Fruit fly (Drosophila melanogaster) whole organism, embryonic: ENCODE measurements around the gene Gale.
A peak's percentile ranks its signal among the peaks of the same experiment; 100 is the strongest.

Source experiments
- CG11085 ChIP-seq: fragments of 200-800 bp; sonication (Bioruptor generic); IDR thresholded peaks from 2 replicates; pipeline ENCODE4 v1.3.6; 2022; ENCODE audit warnings: missing biosample characterization, missing genetic modification characterization
- CG11504 ChIP-seq: fragments of 200-800 bp; sonication (Bioruptor generic); optimal IDR thresholded peaks from 3 replicates; lab custom pipeline; 2019; ENCODE audit warnings: missing biosample characterization, mild to moderate bottlenecking, missing genetic modification characterization, moderate library complexity
- CG16813 ChIP-seq: fragments of 200-800 bp; sonication (Bioruptor generic); IDR thresholded peaks from 3 replicates; pipeline ENCODE4 v1.3.6; 2022; ENCODE audit warnings: missing biosample characterization, missing genetic modification characterization; ENCODE audit not compliant: partially characterized antibody
- CG16863 ChIP-seq: fragments of 200-800 bp; sonication (Bioruptor generic); optimal IDR thresholded peaks from 3 replicates; lab custom pipeline; 2016; ENCODE audit warnings: missing biosample characterization, missing genetic modification characterization
- CG17361 ChIP-seq: fragments of 200-800 bp; sonication (Bioruptor generic); IDR thresholded peaks from 3 replicates; pipeline ENCODE4 v1.3.6; 2022; ENCODE audit warnings: missing biosample characterization, missing genetic modification characterization
- CG17912 ChIP-seq: fragments of 200-800 bp; sonication (Bioruptor generic); optimal IDR thresholded peaks from 2 replicates; lab custom pipeline; 2018; ENCODE audit warnings: missing biosample characterization, mild to moderate bottlenecking, missing genetic modification characterization
- CG1792 ChIP-seq: fragments of 200-800 bp; sonication (Bioruptor generic); optimal IDR thresholded peaks from 2 replicates; lab custom pipeline; 2016; ENCODE audit warnings: missing biosample characterization, missing genetic modification characterization
- CG1832 ChIP-seq: fragments of 200-800 bp; sonication (Bioruptor generic); optimal IDR thresholded peaks from 2 replicates; lab custom pipeline; 2017; ENCODE audit warnings: missing biosample characterization, mild to moderate bottlenecking, missing genetic modification characterization, inconsistent platforms
- CG2116 ChIP-seq: fragments of 200-800 bp; sonication (Bioruptor generic); optimal IDR thresholded peaks from 3 replicates; lab custom pipeline; 2018; ENCODE audit warnings: missing biosample characterization, mild to moderate bottlenecking, missing genetic modification characterization
- CG2129 ChIP-seq: fragments of 200-800 bp; sonication (Bioruptor generic); IDR thresholded peaks from 2 replicates; pipeline ENCODE4 v1.3.6; 2022; ENCODE audit warnings: missing biosample characterization, missing genetic modification characterization; ENCODE audit not compliant: partially characterized antibody
- CG3065 ChIP-seq: fragments of 200-800 bp; sonication (Bioruptor generic); optimal IDR thresholded peaks from 2 replicates; lab custom pipeline; 2016; ENCODE audit warnings: missing biosample characterization, missing genetic modification characterization
- CG34376 ChIP-seq: fragments of 200-800 bp; sonication (Bioruptor generic); optimal IDR thresholded peaks from 2 replicates; lab custom pipeline; 2018; ENCODE audit warnings: missing biosample characterization, mild to moderate bottlenecking, missing genetic modification characterization
- CG43689 ChIP-seq: fragments of 200-800 bp; sonication (Bioruptor generic); IDR thresholded peaks from 2 replicates; pipeline ENCODE4 v1.3.6; 2022; ENCODE audit warnings: missing biosample characterization, missing genetic modification characterization
- CG5245 ChIP-seq: fragments of 200-800 bp; sonication (Bioruptor generic); optimal IDR thresholded peaks from 3 replicates; lab custom pipeline; 2016; ENCODE audit warnings: missing biosample characterization, missing genetic modification characterization
- CG7786 ChIP-seq: fragments of 200-800 bp; sonication (Bioruptor generic); optimal IDR thresholded peaks from 2 replicates; lab custom pipeline; 2016; ENCODE audit warnings: missing biosample characterization, missing genetic modification characterization
- CG7963 ChIP-seq: fragments of 200-800 bp; sonication (Bioruptor generic); IDR thresholded peaks from 3 replicates; pipeline ENCODE4 v1.3.6; 2022; ENCODE audit warnings: missing biosample characterization, missing genetic modification characterization; ENCODE audit not compliant: partially characterized antibody
- CG8359 ChIP-seq: fragments of 200-800 bp; sonication (Bioruptor generic); optimal IDR thresholded peaks from 2 replicates; lab custom pipeline; 2017; ENCODE audit warnings: missing biosample characterization, mild to moderate bottlenecking, missing genetic modification characterization, borderline replicate concordance
- Chrac-16 ChIP-seq: fragments of 200-800 bp; sonication (Bioruptor generic); optimal IDR thresholded peaks from 3 replicates; lab custom pipeline; 2016; ENCODE audit warnings: missing biosample characterization, missing genetic modification characterization
- CoRest ChIP-seq: fragments of 200-800 bp; sonication (Bioruptor generic); optimal IDR thresholded peaks from 3 replicates; lab custom pipeline; 2018; ENCODE audit warnings: missing biosample characterization, mild to moderate bottlenecking, missing genetic modification characterization, moderate library complexity
- CrebB ChIP-seq: fragments of 200-800 bp; sonication (Bioruptor generic); optimal IDR thresholded peaks from 3 replicates; lab custom pipeline; 2018; ENCODE audit warnings: missing biosample characterization, mild to moderate bottlenecking, missing genetic modification characterization
- Dad ChIP-seq: fragments of 200-800 bp; sonication (Bioruptor generic); optimal IDR thresholded peaks from 3 replicates; lab custom pipeline; 2016; ENCODE audit warnings: missing biosample characterization, missing genetic modification characterization
- Dip2 ChIP-seq: fragments of 200-800 bp; sonication (Bioruptor generic); IDR thresholded peaks from 2 replicates; pipeline ENCODE4 v1.3.6; 2022; ENCODE audit warnings: missing biosample characterization, missing genetic modification characterization
- ERR ChIP-seq: fragments of 200-800 bp; sonication (Bioruptor generic); optimal IDR thresholded peaks from 2 replicates; lab custom pipeline; 2016; ENCODE audit warnings: missing biosample characterization, missing genetic modification characterization
- Hr78 ChIP-seq, 2 experiments: fragments of 200-800 bp in 1 of 2; fragments of >200 bp in 1 of 2; sonication (Bioruptor generic) in 1 of 2; optimal IDR thresholded peaks; 2 replicates each; lab custom pipeline; 2017 to 2019; ENCODE audit warnings: missing biosample characterization in 2 of 2, missing genetic modification characterization in 2 of 2, mild to moderate bottlenecking in 1 of 2, moderate library complexity in 1 of 2
- Hsf ChIP-seq: fragments of 200-800 bp; sonication (Bioruptor generic); optimal IDR thresholded peaks from 3 replicates; lab custom pipeline; 2016; ENCODE audit warnings: missing biosample characterization, missing genetic modification characterization
- Kr ChIP-seq: fragments of 200-800 bp; sonication (Bioruptor generic); optimal IDR thresholded peaks from 2 replicates; lab custom pipeline; 2017; ENCODE audit warnings: missing biosample characterization, mild to moderate bottlenecking, missing genetic modification characterization
- MBD-R2 ChIP-seq: fragments of 200-800 bp; sonication (Bioruptor generic); IDR thresholded peaks from 2 replicates; pipeline ENCODE4 v1.3.6; 2022; ENCODE audit warnings: missing biosample characterization, missing genetic modification characterization
- Usf ChIP-seq: fragments of 200-800 bp; sonication (Bioruptor generic); optimal IDR thresholded peaks from 2 replicates; lab custom pipeline; 2017; ENCODE audit warnings: missing genotype, missing biosample characterization, missing genetic modification characterization
- abd-A ChIP-seq: fragments of 200-800 bp; sonication (Bioruptor generic); optimal IDR thresholded peaks from 3 replicates; lab custom pipeline; 2019; ENCODE audit warnings: missing biosample characterization, mild to moderate bottlenecking, missing genetic modification characterization, moderate library complexity
- aop ChIP-seq: fragments of 200-800 bp; sonication (Bioruptor generic); IDR thresholded peaks from 2 replicates; pipeline ENCODE4 v1.3.6; 2022; ENCODE audit warnings: missing biosample characterization, missing genetic modification characterization
- ash1 ChIP-seq: fragments of 200-800 bp; sonication (Bioruptor generic); optimal IDR thresholded peaks from 2 replicates; lab custom pipeline; 2018; ENCODE audit warnings: missing biosample characterization, mild to moderate bottlenecking, missing genetic modification characterization
- cas ChIP-seq: fragments of 200-800 bp; sonication (Bioruptor generic); IDR thresholded peaks from 2 replicates; pipeline ENCODE4 v1.3.6; 2022; ENCODE audit warnings: missing biosample characterization, missing genetic modification characterization
- chn ChIP-seq: fragments of 200-800 bp; sonication (Bioruptor generic); optimal IDR thresholded peaks from 2 replicates; lab custom pipeline; 2016; ENCODE audit warnings: missing biosample characterization, missing genetic modification characterization
- corto ChIP-seq: fragments of 200-800 bp; sonication (Bioruptor generic); optimal IDR thresholded peaks from 2 replicates; lab custom pipeline; 2016; ENCODE audit warnings: missing biosample characterization, mild to moderate bottlenecking, missing genetic modification characterization, moderate library complexity
- crc ChIP-seq: fragments of 200-800 bp; sonication (Bioruptor generic); optimal IDR thresholded peaks from 2 replicates; lab custom pipeline; 2016; ENCODE audit warnings: missing biosample characterization, missing genetic modification characterization
- crol ChIP-seq: fragments of 200-800 bp; sonication (Bioruptor generic); IDR thresholded peaks from 2 replicates; pipeline ENCODE4 v1.3.6; 2022; ENCODE audit warnings: missing biosample characterization, missing genetic modification characterization
- dysf ChIP-seq: fragments of 200-800 bp; sonication (Bioruptor generic); IDR thresholded peaks from 3 replicates; pipeline ENCODE4 v1.3.6; 2022; ENCODE audit warnings: missing biosample characterization, missing genetic modification characterization
- esg ChIP-seq: fragments of 200-800 bp; sonication (Bioruptor generic); conservative IDR thresholded peaks from 2 replicates; pipeline ENCODE4 v1.3.6; 2022; ENCODE audit warnings: missing biosample characterization, missing genetic modification characterization
- fd102C ChIP-seq: fragments of 200-800 bp; sonication (Bioruptor generic); optimal IDR thresholded peaks from 2 replicates; lab custom pipeline; 2018; ENCODE audit warnings: missing biosample characterization, mild to moderate bottlenecking, missing genetic modification characterization, moderate library complexity
- ham ChIP-seq: fragments of 200-800 bp; sonication (Bioruptor generic); IDR thresholded peaks from 2 replicates; pipeline ENCODE4 v1.3.6; 2022; ENCODE audit warnings: missing biosample characterization, missing genetic modification characterization
- kah ChIP-seq: fragments of 200-800 bp; sonication (Bioruptor generic); optimal IDR thresholded peaks from 2 replicates; lab custom pipeline; 2018; ENCODE audit warnings: missing biosample characterization, mild to moderate bottlenecking, missing genetic modification characterization
- kni ChIP-seq: fragments of 200-800 bp; sonication (Bioruptor generic); optimal IDR thresholded peaks from 3 replicates; lab custom pipeline; 2017; ENCODE audit warnings: mild to moderate bottlenecking, missing biosample characterization, missing genetic modification reagents, missing genetic modification characterization
- nom ChIP-seq: fragments of 200-800 bp; sonication (Bioruptor generic); optimal IDR thresholded peaks from 2 replicates; lab custom pipeline; 2017; ENCODE audit warnings: missing biosample characterization, missing genetic modification characterization, mild to moderate bottlenecking, moderate library complexity, missing genetic modification reagents
- odd ChIP-seq: fragments of 200-800 bp; sonication (Bioruptor generic); optimal IDR thresholded peaks from 2 replicates; lab custom pipeline; 2017; ENCODE audit warnings: missing biosample characterization, mild to moderate bottlenecking, missing genetic modification characterization
- ro ChIP-seq: fragments of 200-800 bp; sonication (Bioruptor generic); IDR thresholded peaks from 2 replicates; pipeline ENCODE4 v1.3.6; 2022; ENCODE audit warnings: missing biosample characterization, missing genetic modification characterization
- sd ChIP-seq: fragments of 200-800 bp; sonication (Bioruptor generic); optimal IDR thresholded peaks from 3 replicates; lab custom pipeline; 2018; ENCODE audit warnings: missing biosample characterization, mild to moderate bottlenecking, missing genetic modification characterization, moderate library complexity
- ssp ChIP-seq: fragments of 200-800 bp; sonication (Bioruptor generic); IDR thresholded peaks from 2 replicates; pipeline ENCODE4 v1.3.6; 2022; ENCODE audit warnings: missing biosample characterization, missing genetic modification characterization
- usp ChIP-seq: fragments of >200 bp; optimal IDR thresholded peaks from 2 replicates; lab custom pipeline; 2017; ENCODE audit warnings: missing biosample characterization, missing genetic modification characterization
- wek ChIP-seq: fragments of 200-800 bp; sonication (Bioruptor generic); optimal IDR thresholded peaks from 3 replicates; lab custom pipeline; 2018; ENCODE audit warnings: missing biosample characterization, mild to moderate bottlenecking, missing genetic modification characterization, moderate library complexity
- z ChIP-seq: fragments of 200-800 bp; sonication (Bioruptor generic); IDR thresholded peaks from 3 replicates; pipeline ENCODE4 v1.3.6; 2022; ENCODE audit warnings: missing biosample characterization, missing genetic modification characterization
- zfh2 ChIP-seq: fragments of 200-800 bp; sonication (Bioruptor generic); optimal IDR thresholded peaks from 2 replicates; lab custom pipeline; 2016; ENCODE audit warnings: missing biosample characterization, missing genetic modification characterization

The Gale gene

dm6 chr3L:634319-635015 is 13.9 kb upstream of the Gale start (continued):
- TF ChIP-seq CG7786 (GFP tag; lab: Kevin White, UChicago) (peak; percentile 92), nom (GFP tag; lab: Kevin White, UChicago) (peak; percentile 29), ERR (GFP tag; lab: Kevin White, UChicago) (peak; percentile 73), corto (GFP tag; lab: Kevin White, UChicago) (peak; percentile 3), CG17912 (GFP tag; lab: Kevin White, UChicago) (no peak), Dad (GFP tag; lab: Kevin White, UChicago) (peak; percentile 84), ssp (peak; percentile 81), abd-A (no peak), MBD-R2 (GFP tag; lab: Robert Waterston, UW) (no peak; the same call in 1 of the 2 replicates), Dip2 (GFP tag; lab: Robert Waterston, UW) (0 out of 2 replicates have a peak, but pooled peaks have one; percentile 12), CG34376 (GFP tag; lab: Kevin White, UChicago) (no peak), fd102C (peak; percentile 90), CG11085 (GFP tag; lab: Robert Waterston, UW) (peak; percentile 70), Kr (no peak), ham (GFP tag; lab: Robert Waterston, UW) (no peak), chn (GFP tag; lab: Kevin White, UChicago) (peak; percentile 91), esg (GFP tag; lab: Robert Waterston, UW) (peak; percentile 88), CG17361 (GFP tag; lab: Robert Waterston, UW) (peak; percentile 92), cas (GFP tag; lab: Robert Waterston, UW) (no peak), Hsf (GFP tag; lab: Kevin White, UChicago) (peak; percentile 92), crc (peak; percentile 92), CG2116 (GFP tag; lab: Kevin White, UChicago) (peak; percentile 59), Chrac-16 (GFP tag; lab: Kevin White, UChicago) (peak; percentile 91), CrebB (tag; lab: Kevin White, UChicago) (peak; percentile 66), CG43689 (GFP tag; lab: Robert Waterston, UW) (peak; percentile 79), zfh2 (no peak), CG16813 (GFP tag; lab: Robert Waterston, UW) (no peak), CG11504 (peak; percentile 92), Usf (GFP tag; lab: Kevin White, UChicago) (peak; percentile 76), wek (peak; percentile 73), CG5245 (GFP tag; lab: Kevin White, UChicago) (peak; percentile 89), odd (GFP tag; lab: Kevin White, UChicago) (peak; percentile 82), CG3065 (GFP tag; lab: Kevin White, UChicago) (peak; percentile 79), CoRest (tag; lab: Kevin White, UChicago) (peak; percentile 93), CG8359 (GFP tag; lab: Kevin White, UChicago) (peak; percentile 83), CG1792 (GFP tag; lab: Kevin White, UChicago) (peak; percentile 88), usp (no peak), dysf (GFP tag; lab: Robert Waterston, UW) (peak; percentile 87), ash1 (GFP tag; lab: Kevin White, UChicago) (no peak), CG2129 (GFP tag; lab: Robert Waterston, UW) (no peak)

- TF ChIP-seq Hr78 (GFP tag; optimal IDR thresholded peaks at IDR 0.05; lab: Kevin White, UChicago) (peak in 1 of 2 experiments; percentile 96), CG16863 (no peak), sd (tag; lab: Kevin White, UChicago) (peak; percentile 86), kni (peak; percentile 67), CG11504 (no peak), kah (GFP tag; lab: Kevin White, UChicago) (peak; percentile 73), z (GFP tag; lab: Robert Waterston, UW) (no peak), aop (0 out of 2 replicates have a peak, but pooled peaks have one; percentile 2), CG1832 (peak; percentile 54), ro (0 out of 2 replicates have a peak, but pooled peaks have one; percentile 4), crol (GFP tag; lab: Robert Waterston, UW) (peak; percentile 72; the same call in 1 of the 2 replicates), CG7963 (no peak)
Observed at dm6 chr3L:635016-635363, 13.4 kb upstream of the Gale start.
